Worm (Caenorhabditis elegans): ENCODE data around the gene ZC395.4.

ZC395.4 gene

ce11 chrIII:5224908-5225307, 45.0 kb upstream of the ZC395.4 start (continued):
- no peak for TF ChIP-seq saeg-2 (GFP tag; IDR thresholded peaks at IDR 0.05)
- no peak for TF ChIP-seq lin-39 (tag; optimal IDR thresholded peaks at IDR 0.05)
- TF ChIP-seq nhr-42 (GFP tag; IDR thresholded peaks at IDR 0.05) = no peak
- TF ChIP-seq nhr-6 (tag; optimal IDR thresholded peaks at IDR 0.05) = peak; percentile 54
- TF ChIP-seq lim-7 (GFP tag; IDR thresholded peaks at IDR 0.05) = no peak
- TF ChIP-seq nhr-25 (tag; optimal IDR thresholded peaks at IDR 0.05; ENCODE audit: borderline replicate concordance, insufficient read depth) = no peak
- no peak for TF ChIP-seq daf-12 (tag; optimal IDR thresholded peaks at IDR 0.05)
- no peak for TF ChIP-seq lin-13 (GFP tag; optimal IDR thresholded peaks at IDR 0.05)
- no peak for TF ChIP-seq daf-19 (GFP tag; conservative IDR thresholded peaks at IDR 0.05)
- TF ChIP-seq skn-1 (tag; optimal IDR thresholded peaks at IDR 0.05) = no peak
- TF ChIP-seq hlh-11 (tag; optimal IDR thresholded peaks at IDR 0.05) = peak; percentile 36
- peak; percentile 52 for TF ChIP-seq nhr-28 (tag; optimal IDR thresholded peaks at IDR 0.05)
- no peak for TF ChIP-seq fos-1 (tag; optimal IDR thresholded peaks at IDR 0.05)
- no peak for TF ChIP-seq mdt-29 (GFP tag; IDR thresholded peaks at IDR 0.05)
- TF ChIP-seq hlh-30 (tag; optimal IDR thresholded peaks at IDR 0.05; ENCODE audit: insufficient read depth) = no peak
- no peak for TF ChIP-seq spr-1 (tag; optimal IDR thresholded peaks at IDR 0.05)
- no peak for TF ChIP-seq Y105C5A.15 (GFP tag; IDR thresholded peaks at IDR 0.05)
- TF ChIP-seq mdl-1 (tag; optimal IDR thresholded peaks at IDR 0.05) = no peak
- TF ChIP-seq madf-5 (GFP tag; IDR thresholded peaks at IDR 0.05) = no peak
- TF ChIP-seq zip-2 (tag; optimal IDR thresholded peaks at IDR 0.05) = no peak
- TF ChIP-seq madf-9 (GFP tag; conservative IDR thresholded peaks at IDR 0.05) = 0 out of 2 replicates have a peak, but pooled peaks have one; percentile 18
- TF ChIP-seq php-3 (GFP tag; IDR thresholded peaks at IDR 0.05) = no peak
- no peak for TF ChIP-seq F49E8.2 (tag; optimal IDR thresholded peaks at IDR 0.05; ENCODE audit: borderline replicate concordance)
- peak; percentile 23 for TF ChIP-seq nhr-77 (tag; optimal IDR thresholded peaks at IDR 0.05)
- no peak for TF ChIP-seq daf-16 (GFP tag; optimal IDR thresholded peaks at IDR 0.05)
- peak; percentile 73 for TF ChIP-seq daf-16 (tag; optimal IDR thresholded peaks at IDR 0.05)
- TF ChIP-seq zag-1 (tag; optimal IDR thresholded peaks at IDR 0.05) = no peak
- no peak for TF ChIP-seq hmg-1.1 (GFP tag; IDR thresholded peaks at IDR 0.05)
- no peak for TF ChIP-seq spr-3 (GFP tag; optimal IDR thresholded peaks at IDR 0.05)

ce11 chrIII:5225321-5225720, 44.6 kb upstream of the ZC395.4 start, which contains the start of gene nex-1:
nex-1 (plus strand) TSS chrIII:5225621.
- TF ChIP-seq unc-62 (GFP tag; optimal IDR thresholded peaks at IDR 0.05 in 1 of 2) (peak in 1 of 2 experiments; percentile 23), unc-62 (tag; optimal IDR thresholded peaks at IDR 0.05) (no peak), D1046.2 (GFP tag; IDR thresholded peaks at IDR 0.05) (no peak), F37D6.2 (tag; optimal IDR thresholded peaks at IDR 0.05) (no peak), mdt-29 (GFP tag; IDR thresholded peaks at IDR 0.05) (no peak)

- no peak for TF ChIP-seq mdt-29 (GFP tag; IDR thresholded peaks at IDR 0.05)
- peak; percentile 11 for TF ChIP-seq duxl-1 (tag; optimal IDR thresholded peaks at IDR 0.05; ENCODE audit: poor library complexity)
- no peak for TF ChIP-seq zag-1 (tag; optimal IDR thresholded peaks at IDR 0.05)
- peak; percentile 76 for TF ChIP-seq lin-13 (GFP tag; optimal IDR thresholded peaks at IDR 0.05)
- TF ChIP-seq ceh-32 (tag; optimal IDR thresholded peaks at IDR 0.05; ENCODE audit: poor library complexity) = no peak
- peak; percentile 77 for TF ChIP-seq rbr-2 (tag; optimal IDR thresholded peaks at IDR 0.05)
- no peak for TF ChIP-seq ctbp-1 (GFP tag; IDR thresholded peaks at IDR 0.05)
- TF ChIP-seq jun-1 (tag; optimal IDR thresholded peaks at IDR 0.05) = no peak
- TF ChIP-seq Y75B8A.6 (GFP tag; IDR thresholded peaks at IDR 0.05) = no peak
- TF ChIP-seq madf-5 (GFP tag; IDR thresholded peaks at IDR 0.05) = no peak
- peak; percentile 44; the same call in 1 of the 2 replicates for TF ChIP-seq dmd-6 (GFP tag; IDR thresholded peaks at IDR 0.05)
- no peak for TF ChIP-seq ZK546.5 (tag; optimal IDR thresholded peaks at IDR 0.05)
- TF ChIP-seq ces-1 (GFP tag; optimal IDR thresholded peaks at IDR 0.05) = peak; percentile 23
- TF ChIP-seq nhr-48 (tag; optimal IDR thresholded peaks at IDR 0.05) = no peak
- no peak for TF ChIP-seq Y105C5A.15 (GFP tag; IDR thresholded peaks at IDR 0.05)
- no peak for TF ChIP-seq F44E2.7 (GFP tag; IDR thresholded peaks at IDR 0.05)
- peak; percentile 91 for TF ChIP-seq nhr-11 (tag; optimal IDR thresholded peaks at IDR 0.05)
- no peak for TF ChIP-seq ztf-7 (tag; optimal IDR thresholded peaks at IDR 0.05)
- TF ChIP-seq mdl-1 (tag; optimal IDR thresholded peaks at IDR 0.05) = peak in 1 of 2 experiments; percentile 28
- TF ChIP-seq R02D3.7 (tag; optimal IDR thresholded peaks at IDR 0.05) = no peak
- TF ChIP-seq D1046.2 (GFP tag; IDR thresholded peaks at IDR 0.05) = no peak
- peak in 1 of 2 experiments; percentile 93 for TF ChIP-seq lsy-2 (tag; optimal IDR thresholded peaks at IDR 0.05)
- TF ChIP-seq hlh-11 (tag; optimal IDR thresholded peaks at IDR 0.05) = peak; percentile 76
- TF ChIP-seq lir-3 (tag; optimal IDR thresholded peaks at IDR 0.05) = no peak
Observed at ce11 chrIII:5227831-5228467, 42.0 kb upstream of the ZC395.4 start, which contains the start of the genes C34E10.12, C34E10.10 and atp-2. C34E10.12 (minus strand) TSS chrIII:5227881. C34E10.10 (minus strand) TSS chrIII:5227884. atp-2 (plus strand) TSS chrIII:5228417.
